Fruit fly (Drosophila melanogaster) whole organism, embryonic: Measurements from ENCODE around the gene DCP2.

Source experiments
- Adf1 ChIP-seq: fragments of 200-800 bp; sonication (Bioruptor generic); IDR thresholded peaks from 2 replicates; pipeline ENCODE4 v1.3.6; 2022; ENCODE audit warnings: missing biosample characterization, missing genetic modification characterization
- CG1024 ChIP-seq: fragments of 200-800 bp; sonication (Bioruptor generic); IDR thresholded peaks from 2 replicates; pipeline ENCODE4 v1.3.6; 2022; ENCODE audit warnings: missing biosample characterization, missing genetic modification characterization
- CG10267 ChIP-seq: fragments of 200-800 bp; sonication (Bioruptor generic); optimal IDR thresholded peaks from 2 replicates; lab custom pipeline; 2018; ENCODE audit warnings: missing biosample characterization, mild to moderate bottlenecking, missing genetic modification characterization, moderate library complexity
- CG11456 ChIP-seq: fragments of 200-800 bp; sonication (Bioruptor generic); IDR thresholded peaks from 3 replicates; pipeline ENCODE4 v1.3.6; 2022; ENCODE audit warnings: missing biosample characterization, missing genetic modification characterization
- CG11504 ChIP-seq: fragments of 200-800 bp; sonication (Bioruptor generic); optimal IDR thresholded peaks from 3 replicates; lab custom pipeline; 2019; ENCODE audit warnings: missing biosample characterization, mild to moderate bottlenecking, missing genetic modification characterization, moderate library complexity
- CG12219 ChIP-seq: fragments of 200-800 bp; sonication (Bioruptor generic); optimal IDR thresholded peaks from 3 replicates; lab custom pipeline; 2018; ENCODE audit warnings: missing biosample characterization, mild to moderate bottlenecking, missing genetic modification characterization
- CG14014 ChIP-seq: fragments of 200-800 bp; sonication (Bioruptor generic); IDR thresholded peaks from 2 replicates; pipeline ENCODE4 v1.3.6; 2022; ENCODE audit warnings: missing biosample characterization, missing genetic modification characterization
- CG15479 ChIP-seq: fragments of 200-800 bp; sonication (Bioruptor generic); optimal IDR thresholded peaks from 3 replicates; lab custom pipeline; 2019; ENCODE audit warnings: missing biosample characterization, mild to moderate bottlenecking, missing genetic modification characterization, moderate library complexity
- CG1603 ChIP-seq: fragments of 200-800 bp; sonication (Bioruptor generic); optimal IDR thresholded peaks from 2 replicates; lab custom pipeline; 2019; ENCODE audit warnings: missing biosample characterization, mild to moderate bottlenecking, missing genetic modification characterization, moderate library complexity
- CG18619 ChIP-seq: fragments of 200-800 bp; sonication (Bioruptor generic); optimal IDR thresholded peaks from 3 replicates; lab custom pipeline; 2017; ENCODE audit warnings: missing biosample characterization, mild to moderate bottlenecking, missing genetic modification characterization
- CG2199 ChIP-seq: fragments of 200-800 bp; sonication (Bioruptor generic); IDR thresholded peaks from 3 replicates; pipeline ENCODE4 v1.3.6; 2022; ENCODE audit warnings: missing biosample characterization, missing genetic modification characterization
- CG2875 ChIP-seq: fragments of 200-800 bp; sonication (Bioruptor generic); optimal IDR thresholded peaks from 2 replicates; lab custom pipeline; 2017; ENCODE audit warnings: missing biosample characterization, mild to moderate bottlenecking, missing genetic modification characterization, missing genetic modification reagents
- CG3838 ChIP-seq: fragments of 200-800 bp; sonication (Bioruptor generic); optimal IDR thresholded peaks from 3 replicates; lab custom pipeline; 2016; ENCODE audit warnings: missing biosample characterization, missing genetic modification characterization
- CG5245 ChIP-seq: fragments of 200-800 bp; sonication (Bioruptor generic); optimal IDR thresholded peaks from 3 replicates; lab custom pipeline; 2016; ENCODE audit warnings: missing biosample characterization, missing genetic modification characterization
- CG6175 ChIP-seq: fragments of 200-800 bp; sonication (Bioruptor generic); IDR thresholded peaks from 3 replicates; pipeline ENCODE4 v1.3.6; 2022; ENCODE audit warnings: missing biosample characterization, missing genetic modification characterization
- CG7839 ChIP-seq: fragments of 200-800 bp; sonication (Bioruptor generic); optimal IDR thresholded peaks from 3 replicates; lab custom pipeline; 2018; ENCODE audit warnings: missing biosample characterization, mild to moderate bottlenecking, missing genetic modification characterization, moderate library complexity
- CG7928 ChIP-seq: fragments of 200-800 bp; sonication (Bioruptor generic); optimal IDR thresholded peaks from 2 replicates; lab custom pipeline; 2017; ENCODE audit warnings: missing biosample characterization, mild to moderate bottlenecking, missing genetic modification characterization
- CoRest ChIP-seq: fragments of 200-800 bp; sonication (Bioruptor generic); optimal IDR thresholded peaks from 3 replicates; lab custom pipeline; 2018; ENCODE audit warnings: missing biosample characterization, mild to moderate bottlenecking, missing genetic modification characterization, moderate library complexity
- CrebB ChIP-seq: fragments of 200-800 bp; sonication (Bioruptor generic); optimal IDR thresholded peaks from 3 replicates; lab custom pipeline; 2018; ENCODE audit warnings: missing biosample characterization, mild to moderate bottlenecking, missing genetic modification characterization
- Dad ChIP-seq: fragments of 200-800 bp; sonication (Bioruptor generic); optimal IDR thresholded peaks from 3 replicates; lab custom pipeline; 2016; ENCODE audit warnings: missing biosample characterization, missing genetic modification characterization
- E2f1 ChIP-seq: fragments of 200-800 bp; sonication (Bioruptor generic); IDR thresholded peaks from 2 replicates; pipeline ENCODE4 v1.3.6; 2022; ENCODE audit warnings: missing biosample characterization, missing genetic modification characterization
- Fer3 ChIP-seq: fragments of 200-800 bp; sonication (Bioruptor generic); optimal IDR thresholded peaks from 2 replicates; lab custom pipeline; 2018; ENCODE audit warnings: missing biosample characterization, mild to moderate bottlenecking, missing genetic modification characterization, moderate library complexity
- HLHmδ ChIP-seq: fragments of 200-800 bp; sonication (Bioruptor generic); optimal IDR thresholded peaks from 2 replicates; lab custom pipeline; 2018; ENCODE audit warnings: missing biosample characterization, mild to moderate bottlenecking, missing genetic modification characterization, moderate library complexity
- HmgZ ChIP-seq: fragments of 200-800 bp; sonication (Bioruptor generic); optimal IDR thresholded peaks from 2 replicates; lab custom pipeline; 2018; ENCODE audit warnings: missing biosample characterization, mild to moderate bottlenecking, missing genetic modification characterization
- MESR4 ChIP-seq: fragments of 200-800 bp; sonication (Bioruptor generic); optimal IDR thresholded peaks from 2 replicates; lab custom pipeline; 2018; ENCODE audit warnings: missing biosample characterization, mild to moderate bottlenecking, missing genetic modification characterization, moderate library complexity
- Med ChIP-seq: fragments of 200-800 bp; sonication (Bioruptor generic); peaks from one replicate; lab custom pipeline; 2016; ENCODE audit warnings: missing biosample characterization, missing genetic modification characterization, mild to moderate bottlenecking, inconsistent platforms, moderate library complexity
- Nf-YC ChIP-seq: fragments of 200-800 bp; optimal IDR thresholded peaks from 3 replicates; lab custom pipeline; 2019; ENCODE audit warnings: missing biosample characterization, mild to moderate bottlenecking, missing genetic modification characterization, moderate library complexity
- Pdp1 ChIP-seq, 2 experiments: fragments of 200-800 bp; sonication (Bioruptor generic); optimal IDR thresholded peaks; 3 replicates each; lab custom pipeline; 2016; ENCODE audit warnings: missing biosample characterization in 2 of 2, missing genetic modification characterization in 2 of 2, mild to moderate bottlenecking in 1 of 2, moderate library complexity in 1 of 2
- Xrp1 ChIP-seq: fragments of 200-800 bp; sonication (Bioruptor generic); IDR thresholded peaks from 2 replicates; pipeline ENCODE4 v1.3.6; 2022; ENCODE audit warnings: missing biosample characterization, missing genetic modification characterization
- ab ChIP-seq: fragments of 200-800 bp; sonication (Bioruptor generic); optimal IDR thresholded peaks from 2 replicates; lab custom pipeline; 2016; ENCODE audit warnings: missing biosample characterization, missing genetic modification characterization
- ash1 ChIP-seq: fragments of 200-800 bp; sonication (Bioruptor generic); optimal IDR thresholded peaks from 2 replicates; lab custom pipeline; 2018; ENCODE audit warnings: missing biosample characterization, mild to moderate bottlenecking, missing genetic modification characterization
- cg ChIP-seq: fragments of 200-800 bp; sonication (Bioruptor generic); optimal IDR thresholded peaks from 3 replicates; lab custom pipeline; 2019; ENCODE audit warnings: missing biosample characterization, mild to moderate bottlenecking, missing genetic modification characterization, moderate library complexity
- crol ChIP-seq: fragments of 200-800 bp; sonication (Bioruptor generic); IDR thresholded peaks from 2 replicates; pipeline ENCODE4 v1.3.6; 2022; ENCODE audit warnings: missing biosample characterization, missing genetic modification characterization
- ftz-f1 ChIP-seq: fragments of 200-800 bp; sonication (Bioruptor generic); optimal IDR thresholded peaks from 2 replicates; lab custom pipeline; 2016; ENCODE audit warnings: missing biosample characterization, missing genetic modification characterization
- gcm ChIP-seq: fragments of 200-800 bp; sonication (Bioruptor generic); optimal IDR thresholded peaks from 2 replicates; lab custom pipeline; 2019; ENCODE audit warnings: missing biosample characterization, mild to moderate bottlenecking, missing genetic modification characterization, moderate library complexity
- gfzf ChIP-seq: fragments of 200-800 bp; sonication (Bioruptor generic); optimal IDR thresholded peaks from 2 replicates; lab custom pipeline; 2016; ENCODE audit warnings: missing biosample characterization, mild to moderate bottlenecking, missing genetic modification characterization, moderate library complexity
- gro ChIP-seq: fragments of 200-800 bp; sonication (Bioruptor generic); optimal IDR thresholded peaks from 2 replicates; lab custom pipeline; 2016; ENCODE audit warnings: missing biosample characterization, missing genetic modification characterization
- insv ChIP-seq, 2 experiments: fragments of 200-800 bp; sonication (Bioruptor generic); optimal IDR thresholded peaks; 3 replicates each; lab custom pipeline; 2016 to 2018; ENCODE audit warnings: missing biosample characterization in 2 of 2, missing genetic modification characterization in 2 of 2
- kni ChIP-seq: fragments of 200-800 bp; sonication (Bioruptor generic); optimal IDR thresholded peaks from 3 replicates; lab custom pipeline; 2017; ENCODE audit warnings: mild to moderate bottlenecking, missing biosample characterization, missing genetic modification reagents, missing genetic modification characterization
- knrl ChIP-seq: fragments of 200-800 bp; sonication (Bioruptor generic); IDR thresholded peaks from 3 replicates; pipeline ENCODE4 v1.3.6; 2022; ENCODE audit warnings: missing biosample characterization, missing genetic modification characterization; ENCODE audit not compliant: partially characterized antibody
- nerfin-1 ChIP-seq: fragments of 200-800 bp; sonication (Bioruptor generic); optimal IDR thresholded peaks from 3 replicates; lab custom pipeline; 2019; ENCODE audit warnings: missing biosample characterization, mild to moderate bottlenecking, missing genetic modification characterization, moderate library complexity
- nerfin-2 ChIP-seq: fragments of 200-800 bp; sonication (Bioruptor generic); IDR thresholded peaks from 2 replicates; pipeline ENCODE4 v1.3.6; 2022; ENCODE audit warnings: missing biosample characterization, missing genetic modification characterization; ENCODE audit not compliant: partially characterized antibody
- pfk ChIP-seq: fragments of 200-800 bp; sonication (Bioruptor generic); optimal IDR thresholded peaks from 2 replicates; lab custom pipeline; 2018; ENCODE audit warnings: missing biosample characterization, mild to moderate bottlenecking, missing genetic modification characterization, moderate library complexity
- rib ChIP-seq: fragments of 200-800 bp; sonication (Bioruptor generic); IDR thresholded peaks from 2 replicates; pipeline ENCODE4 v1.3.6; 2022; ENCODE audit warnings: missing biosample characterization, missing genetic modification characterization
- row ChIP-seq: fragments of 200-800 bp; sonication (Bioruptor generic); IDR thresholded peaks from 3 replicates; pipeline ENCODE4 v1.3.6; 2022; ENCODE audit warnings: missing biosample characterization, missing genetic modification characterization
- schlank ChIP-seq: fragments of 200-800 bp; sonication (Bioruptor generic); optimal IDR thresholded peaks from 2 replicates; lab custom pipeline; 2018; ENCODE audit warnings: missing biosample characterization, mild to moderate bottlenecking, missing genetic modification characterization
- scrt ChIP-seq: fragments of 200-800 bp; sonication (Bioruptor generic); optimal IDR thresholded peaks from 2 replicates; lab custom pipeline; 2018; ENCODE audit warnings: missing biosample characterization, mild to moderate bottlenecking, missing genetic modification characterization, moderate library complexity
- slbo ChIP-seq: fragments of 200-800 bp; sonication (Bioruptor generic); IDR thresholded peaks from 2 replicates; pipeline ENCODE4 v1.3.6; 2022; ENCODE audit warnings: missing biosample characterization, missing genetic modification characterization
- slp2 ChIP-seq: fragments of 200-800 bp; sonication (Bioruptor generic); optimal IDR thresholded peaks from 2 replicates; lab custom pipeline; 2016; ENCODE audit warnings: missing biosample characterization, missing genetic modification characterization
- zfh1 ChIP-seq: fragments of 200-800 bp; sonication (Bioruptor generic); IDR thresholded peaks from 3 replicates; pipeline ENCODE4 v1.3.6; 2022; ENCODE audit warnings: missing biosample characterization, missing genetic modification characterization

DCP2 gene

DNA sequence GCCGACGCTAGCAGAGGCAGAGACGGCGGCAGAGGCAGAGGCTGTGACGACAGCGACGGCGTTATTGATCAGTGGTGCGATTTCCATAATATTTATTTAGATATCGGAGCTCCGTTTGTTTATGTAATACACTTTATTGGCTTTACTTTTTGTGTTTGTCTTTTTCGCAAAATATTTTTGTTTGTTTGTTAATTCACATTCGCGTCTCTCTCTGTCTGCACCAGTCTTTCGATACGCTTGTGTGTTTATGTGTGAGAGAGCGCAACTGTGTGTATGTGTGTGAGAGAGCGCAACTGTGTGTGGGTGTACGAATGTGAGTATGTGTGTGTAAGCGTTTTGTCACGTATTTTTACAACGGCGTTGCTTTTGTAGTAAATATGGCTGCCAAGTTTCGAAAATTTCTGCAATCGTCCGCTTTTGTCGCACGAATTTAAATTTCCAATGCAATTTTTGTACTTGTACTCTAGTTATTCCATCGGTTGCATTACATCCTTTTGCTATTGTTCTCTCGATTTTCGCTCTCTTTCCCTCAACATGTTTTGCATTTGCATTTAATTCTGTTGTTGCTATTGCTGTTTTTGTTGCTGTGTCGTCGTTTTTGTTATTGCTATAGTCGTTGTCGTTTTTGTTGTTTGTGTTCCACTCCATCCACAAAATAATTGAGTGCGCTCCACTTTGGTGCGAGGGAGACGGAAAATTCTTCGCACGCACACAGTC lies 572 bp downstream of the DCP2 start (continued):
- peak; percentile 40 for TF ChIP-seq scrt (GFP tag; lab: Kevin White, UChicago)
- peak; percentile 98 for TF ChIP-seq Adf1
- no peak for TF ChIP-seq schlank (tag; lab: Kevin White, UChicago)
- TF ChIP-seq CG7928 (GFP tag; lab: Kevin White, UChicago) = no peak
- no peak for TF ChIP-seq crol (GFP tag; lab: Robert Waterston, UW)
- no peak for TF ChIP-seq CG18619 (GFP tag; lab: Kevin White, UChicago)
- TF ChIP-seq Dad (GFP tag; lab: Kevin White, UChicago) = peak; percentile 15
- no peak for TF ChIP-seq slbo
- no peak for TF ChIP-seq HLHmδ (GFP tag; lab: Kevin White, UChicago)
- TF ChIP-seq CG10267 (tag; lab: Kevin White, UChicago) = peak; percentile 11
- TF ChIP-seq CG11504 = peak; percentile 22
- no peak for TF ChIP-seq pfk (GFP tag; lab: Kevin White, UChicago)
- no peak for TF ChIP-seq CG12219 (GFP tag; lab: Kevin White, UChicago)
- peak; percentile 12 for TF ChIP-seq CrebB (tag; lab: Kevin White, UChicago)
- no peak for TF ChIP-seq MESR4 (GFP tag; lab: Kevin White, UChicago)
- TF ChIP-seq CG5245 (GFP tag; lab: Kevin White, UChicago) = no peak
- TF ChIP-seq HmgZ (tag; lab: Kevin White, UChicago) = peak; percentile 57
- TF ChIP-seq CG1603 (tag; lab: Kevin White, UChicago) = no peak
- TF ChIP-seq CG6175 (GFP tag; lab: Robert Waterston, UW) = no peak
- TF ChIP-seq rib = peak; percentile 46; the same call in 1 of the 2 replicates
- no peak for TF ChIP-seq slp2
- TF ChIP-seq CG14014 (GFP tag; lab: Robert Waterston, UW) = peak; percentile 62; the same call in 1 of the 2 replicates
- no peak for TF ChIP-seq knrl
- TF ChIP-seq zfh1 = no peak
- no peak for TF ChIP-seq CG3838
- no peak for TF ChIP-seq insv (GFP tag; optimal IDR thresholded peaks at IDR 0.05; lab: Kevin White, UChicago)
- peak; percentile 36 for TF ChIP-seq Nf-YC
- TF ChIP-seq nerfin-1 (tag; lab: Kevin White, UChicago) = peak; percentile 46
- TF ChIP-seq gfzf (GFP tag; lab: Kevin White, UChicago) = no peak
- no peak for TF ChIP-seq nerfin-2 (GFP tag; lab: Robert Waterston, UW)
- TF ChIP-seq gro (GFP tag; lab: Kevin White, UChicago) = peak; percentile 49
- peak; percentile 38 for TF ChIP-seq gcm (GFP tag; lab: Kevin White, UChicago)

DNA sequence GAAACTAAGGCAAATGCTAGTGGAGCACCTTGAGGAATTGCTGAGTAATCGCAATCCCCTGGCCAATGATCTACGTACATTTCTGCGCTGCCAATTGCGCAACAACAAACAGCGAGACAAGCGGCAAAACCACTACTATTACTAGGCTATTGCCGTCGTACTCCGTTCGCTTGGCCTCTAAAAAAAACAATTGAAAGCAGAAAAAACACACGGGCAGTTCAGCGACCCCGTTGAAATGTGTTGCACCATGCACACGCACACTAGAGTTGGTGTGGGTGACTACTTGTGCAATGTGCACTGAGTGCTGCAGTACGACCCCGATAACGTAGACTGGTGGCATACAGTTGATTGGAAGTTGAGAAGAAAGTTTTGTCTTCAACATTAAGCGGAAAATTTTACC lies 1.7 kb downstream of the DCP2 start:
- peak; percentile 55 for TF ChIP-seq cg (GFP tag; lab: Kevin White, UChicago)
- TF ChIP-seq Fer3 = no peak
- TF ChIP-seq CG1024 = 0 out of 2 replicates have a peak, but pooled peaks have one; percentile 36
- peak; percentile 68 for TF ChIP-seq CG15479 (GFP tag; lab: Kevin White, UChicago)
- peak in 1 of 2 experiments; percentile 96 for TF ChIP-seq Pdp1 (GFP tag; optimal IDR thresholded peaks at IDR 0.05; lab: Kevin White, UChicago)
- TF ChIP-seq CG2199 (GFP tag; lab: Robert Waterston, UW) = peak; percentile 89; the same call in 2 of the 3 replicates
- TF ChIP-seq row = peak; percentile 22; the same call in 1 of the 3 replicates
- no peak for TF ChIP-seq CG2875
- TF ChIP-seq CoRest (tag; lab: Kevin White, UChicago) = no peak
- TF ChIP-seq CG7839 (tag; lab: Kevin White, UChicago) = no peak
- TF ChIP-seq ash1 (GFP tag; lab: Kevin White, UChicago) = peak; percentile 1
- peak; percentile 39 for TF ChIP-seq ftz-f1 (GFP tag; lab: Kevin White, UChicago)
- peak; percentile 15 for TF ChIP-seq Med (GFP tag; lab: Kevin White, UChicago)
- no peak for TF ChIP-seq ab (GFP tag; lab: Kevin White, UChicago)
- no peak for TF ChIP-seq Xrp1 (GFP tag; lab: Robert Waterston, UW)
- peak; percentile 36 for TF ChIP-seq kni (GFP tag; lab: Kevin White, UChicago)
- TF ChIP-seq E2f1 (GFP tag; lab: Robert Waterston, UW) = no peak
- no peak for TF ChIP-seq CG11456 (GFP tag; lab: Robert Waterston, UW)
